Worm (Caenorhabditis elegans) whole organism, L2 larva: ENCODE data around the gene R09E10.6.
"Not testable (repeated sequence)": the region's sequence is repeated elsewhere in the genome, so short reads cannot be mapped to it uniquely, and the experiment has no call there.

Experiments
- F13H6.1 ChIP-seq: sonication (generic microtip); optimal IDR thresholded peaks from 2 replicates; lab custom pipeline; 2016; ENCODE audit warnings: missing genetic modification characterization, missing compliant biosample characterization
- Y55F3AM.14 ChIP-seq: fragments of 200-800 bp; sonication (Bioruptor generic); optimal IDR thresholded peaks from 2 replicates; lab custom pipeline; 2018; ENCODE audit warnings: mild to moderate bottlenecking, missing genetic modification characterization, missing compliant biosample characterization
- ama-1 ChIP-seq: fragments of 150-350 bp; optimal IDR thresholded peaks from 2 replicates; lab custom pipeline; 2018; ENCODE audit warnings: inconsistent platforms
- blmp-1 ChIP-seq: sonication (generic microtip); optimal IDR thresholded peaks from 2 replicates; lab custom pipeline; 2017; ENCODE audit warnings: missing genetic modification characterization, mild to moderate bottlenecking, missing compliant biosample characterization, antibody characterized with exemption, moderate library complexity; ENCODE audit not compliant: insufficient read depth
- ceh-82 ChIP-seq: fragments of 150-350 bp; optimal IDR thresholded peaks from 2 replicates; lab custom pipeline; 2014; ENCODE audit warnings: missing biosample characterization, missing genetic modification characterization
- crh-2 ChIP-seq: sonication (generic microtip); optimal IDR thresholded peaks from 2 replicates; lab custom pipeline; 2017; ENCODE audit warnings: missing biosample characterization, missing genetic modification characterization
- dmd-4 ChIP-seq: sonication (generic microtip); optimal IDR thresholded peaks from 2 replicates; lab custom pipeline; 2017; ENCODE audit warnings: missing biosample characterization, missing genetic modification characterization
- elt-1 ChIP-seq: fragments of 150-350 bp; optimal IDR thresholded peaks from 2 replicates; lab custom pipeline; 2014; ENCODE audit warnings: missing biosample characterization, missing genetic modification characterization
- elt-3 ChIP-seq: sonication (generic microtip); optimal IDR thresholded peaks from 2 replicates; lab custom pipeline; 2017; ENCODE audit warnings: missing biosample characterization, missing genetic modification characterization
- fos-1 ChIP-seq: fragments of 150-350 bp; optimal IDR thresholded peaks from 2 replicates; lab custom pipeline; 2014; ENCODE audit warnings: missing biosample characterization, missing genetic modification characterization
- gmeb-1 ChIP-seq: fragments of 150-350 bp; optimal IDR thresholded peaks from 2 replicates; lab custom pipeline; 2014; ENCODE audit warnings: missing biosample characterization, missing genetic modification characterization
- lin-13 ChIP-seq: fragments of 150-350 bp; optimal IDR thresholded peaks from 2 replicates; lab custom pipeline; 2014; ENCODE audit warnings: missing biosample characterization, missing genetic modification reagents, missing genetic modification characterization
- mab-5 ChIP-seq: fragments of 150-350 bp; optimal IDR thresholded peaks from 2 replicates; lab custom pipeline; 2014; ENCODE audit warnings: missing biosample characterization, missing genetic modification characterization
- nhr-10 ChIP-seq: sonication (generic microtip); optimal IDR thresholded peaks from 2 replicates; lab custom pipeline; 2017; ENCODE audit warnings: missing biosample characterization, missing genetic modification characterization
- nhr-12 ChIP-seq: fragments of 150-350 bp; optimal IDR thresholded peaks from 2 replicates; lab custom pipeline; 2014; ENCODE audit warnings: missing biosample characterization, missing genetic modification characterization
- nhr-129 ChIP-seq: fragments of 150-350 bp; optimal IDR thresholded peaks from 2 replicates; lab custom pipeline; 2014; ENCODE audit warnings: missing biosample characterization, missing genetic modification characterization
- nhr-21 ChIP-seq: fragments of 150-350 bp; optimal IDR thresholded peaks from 2 replicates; lab custom pipeline; 2014; ENCODE audit warnings: missing biosample characterization, missing genetic modification characterization
- nhr-25 ChIP-seq: fragments of 150-350 bp; sonication (generic microtip); optimal IDR thresholded peaks from 3 replicates; lab custom pipeline; 2014; ENCODE audit warnings: missing biosample characterization, missing genetic modification characterization
- nhr-6 ChIP-seq: fragments of 150-350 bp; optimal IDR thresholded peaks from 2 replicates; lab custom pipeline; 2014; ENCODE audit warnings: missing biosample characterization, missing genetic modification characterization
- nhr-77 ChIP-seq: fragments of 150-350 bp; optimal IDR thresholded peaks from 2 replicates; lab custom pipeline; 2014; ENCODE audit warnings: missing biosample characterization, missing genetic modification characterization
- peb-1 ChIP-seq: fragments of 150-350 bp; optimal IDR thresholded peaks from 2 replicates; lab custom pipeline; 2014; ENCODE audit warnings: missing biosample characterization, missing genetic modification characterization
- sem-4 ChIP-seq: fragments of 150-350 bp; optimal IDR thresholded peaks from 2 replicates; lab custom pipeline; 2014; ENCODE audit warnings: missing biosample characterization, missing genetic modification reagents, missing genetic modification characterization
- sma-3 ChIP-seq: sonication (generic microtip); optimal IDR thresholded peaks from 2 replicates; lab custom pipeline; 2016; ENCODE audit warnings: missing genetic modification reagents, missing genetic modification characterization, missing compliant biosample characterization
- sma-9 ChIP-seq, 2 experiments: fragments of 150-350 bp in 1 of 2; sonication (generic microtip) in 1 of 2; optimal IDR thresholded peaks; 2 replicates each; lab custom pipeline; 2014 to 2016; ENCODE audit warnings: missing genetic modification characterization in 2 of 2, mild to moderate bottlenecking in 1 of 2, missing biosample characterization in 1 of 2, missing compliant biosample characterization in 1 of 2, missing genetic modification reagents in 1 of 2, moderate library complexity in 1 of 2
- unc-55 ChIP-seq: fragments of 150-350 bp; sonication (generic microtip); optimal IDR thresholded peaks from 3 replicates; lab custom pipeline; 2014; ENCODE audit warnings: missing biosample characterization, missing genetic modification reagents, missing genetic modification characterization
- unc-62 ChIP-seq: fragments of 150-350 bp; optimal IDR thresholded peaks from 2 replicates; lab custom pipeline; 2014; ENCODE audit warnings: missing biosample characterization, missing genetic modification reagents, missing genetic modification characterization
- zag-1 ChIP-seq: fragments of 150-350 bp; optimal IDR thresholded peaks from 2 replicates; lab custom pipeline; 2014; ENCODE audit warnings: missing biosample characterization, missing genetic modification characterization
- ztf-11 ChIP-seq: sonication (generic microtip); optimal IDR thresholded peaks from 2 replicates; lab custom pipeline; 2017; ENCODE audit warnings: missing biosample characterization, missing genetic modification characterization
- ztf-4 ChIP-seq: fragments of 150-350 bp; optimal IDR thresholded peaks from 2 replicates; lab custom pipeline; 2014; ENCODE audit warnings: missing biosample characterization, missing genetic modification characterization

The R09E10.6 gene

ce11 chrIV:10341618-10342360, 47.9 kb upstream of the R09E10.6 start (continued):
- TF ChIP-seq dmd-4 (no peak), peb-1 (tag; lab: Kevin White, UChicago) (no peak), blmp-1 (tag; lab: Kevin White, UChicago) (no peak), sem-4 (tag; lab: Kevin White, UChicago) (no peak)

DNA sequence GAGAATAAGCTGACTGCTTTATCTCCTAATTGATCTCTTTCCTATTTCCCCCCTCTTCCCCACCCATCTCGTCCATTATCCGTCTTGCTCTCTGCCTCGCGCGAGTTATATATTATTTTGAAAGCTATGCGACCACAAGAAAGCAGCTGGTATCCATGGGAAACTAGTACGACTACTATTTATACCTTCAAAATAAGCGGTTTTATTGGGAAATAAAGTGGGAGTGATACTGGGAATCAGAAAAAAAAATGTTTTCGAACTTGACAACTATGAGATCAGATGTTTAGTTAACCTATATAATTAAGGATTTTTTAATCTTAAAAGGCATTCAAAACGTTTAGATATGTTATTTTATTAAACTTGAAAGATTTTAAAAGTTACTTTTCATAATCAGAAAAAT, 45.8 kb upstream of the R09E10.6 start:
- no peak for TF ChIP-seq sma-3 (GFP tag; lab: Kevin White, UChicago)
- TF ChIP-seq peb-1 (tag; lab: Kevin White, UChicago) = no peak
- no peak for TF ChIP-seq lin-13 (GFP tag; lab: Kevin White, UChicago)
- peak; percentile 41 for TF ChIP-seq crh-2 (tag; lab: Kevin White, UChicago)

- TF ChIP-seq nhr-77 (no peak), nhr-6 (no peak), mab-5 (tag; lab: Kevin White, UChicago) (no peak), blmp-1 (tag; lab: Kevin White, UChicago) (no peak), lin-13 (GFP tag; lab: Kevin White, UChicago) (no peak), sma-3 (GFP tag; lab: Kevin White, UChicago) (no peak), zag-1 (no peak)
- TF ChIP-seq, all 48 proteins: peak for 0
Measured at ce11 chrIV:10337286-10337685, 43.4 kb upstream of the R09E10.6 start.

- no peak for TF ChIP-seq nhr-77
- TF ChIP-seq unc-55 (GFP tag; lab: Kevin White, UChicago) = peak; percentile 45
- no peak for TF ChIP-seq unc-62
- no peak for TF ChIP-seq ztf-4 (tag; lab: Kevin White, UChicago)
- peak; percentile 22 for TF ChIP-seq sma-9 (GFP tag; optimal IDR thresholded peaks at IDR 0.05; lab: Kevin White, UChicago)
- no peak for TF ChIP-seq sma-9 (tag; optimal IDR thresholded peaks at IDR 0.05; lab: Kevin White, UChicago)
- TF ChIP-seq sma-3 (GFP tag; lab: Kevin White, UChicago) = no peak
- peak; percentile 70 for TF ChIP-seq crh-2 (tag; lab: Kevin White, UChicago)
- TF ChIP-seq mab-5 (tag; lab: Kevin White, UChicago) = no peak
- TF ChIP-seq ceh-82 (tag; lab: Kevin White, UChicago) = no peak
- peak; percentile 32 for TF ChIP-seq gmeb-1
- peak; percentile 36 for TF ChIP-seq nhr-129 (tag; lab: Kevin White, UChicago)
- peak; percentile 93 for TF ChIP-seq fos-1 (tag; lab: Kevin White, UChicago)
- TF ChIP-seq ztf-11 = no peak
- no peak for TF ChIP-seq lin-13 (GFP tag; lab: Kevin White, UChicago)
Measured at ce11 chrIV:10331882-10332281, 38.0 kb upstream of the R09E10.6 start.

DNA sequence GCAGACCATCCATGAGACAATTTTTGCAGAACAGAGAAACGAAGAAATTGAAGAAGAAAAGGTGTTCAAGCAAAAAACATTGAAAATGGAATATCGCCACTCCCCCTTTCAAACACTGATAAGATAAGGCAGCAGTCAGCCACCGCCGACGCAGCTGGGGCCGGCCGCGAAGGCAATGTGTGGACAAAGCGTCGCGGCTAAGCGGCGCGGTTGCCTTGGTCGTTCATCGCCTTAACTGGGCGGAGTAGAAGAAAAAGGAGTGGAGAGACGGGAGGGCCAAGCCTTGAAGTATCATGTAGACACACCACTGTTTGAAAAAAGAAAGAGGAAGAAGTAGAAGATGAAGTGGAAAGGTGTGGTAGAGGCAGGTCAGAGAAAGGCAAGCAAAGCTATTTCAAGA, 37.0 kb upstream of the R09E10.6 start:
- TF ChIP-seq sma-3 (GFP tag; lab: Kevin White, UChicago) (peak; percentile 44), ama-1 (lab: Kevin White, UChicago) (no peak), blmp-1 (tag; lab: Kevin White, UChicago) (peak; percentile 22), fos-1 (tag; lab: Kevin White, UChicago) (peak; percentile 68), F13H6.1 (tag; lab: Kevin White, UChicago) (peak; percentile 25), nhr-25 (peak; percentile 17), sma-9 (GFP tag; optimal IDR thresholded peaks at IDR 0.05; lab: Kevin White, UChicago) (peak; percentile 28), sma-9 (tag; optimal IDR thresholded peaks at IDR 0.05; lab: Kevin White, UChicago) (no peak), crh-2 (tag; lab: Kevin White, UChicago) (peak; percentile 35), elt-3 (tag; lab: Kevin White, UChicago) (no peak), Y55F3AM.14 (GFP tag; lab: Kevin White, UChicago) (no peak)

- not testable (repeated sequence) for TF ChIP-seq blmp-1 (tag; lab: Kevin White, UChicago); nhr-12 (tag; lab: Kevin White, UChicago); nhr-77
Measured at ce11 chrIV:10322650-10323049, 28.7 kb upstream of the R09E10.6 start, which contains the start of gene R09E10.1. TSS of gene R09E10.1 (minus strand) at chrIV:10322750.

DNA sequence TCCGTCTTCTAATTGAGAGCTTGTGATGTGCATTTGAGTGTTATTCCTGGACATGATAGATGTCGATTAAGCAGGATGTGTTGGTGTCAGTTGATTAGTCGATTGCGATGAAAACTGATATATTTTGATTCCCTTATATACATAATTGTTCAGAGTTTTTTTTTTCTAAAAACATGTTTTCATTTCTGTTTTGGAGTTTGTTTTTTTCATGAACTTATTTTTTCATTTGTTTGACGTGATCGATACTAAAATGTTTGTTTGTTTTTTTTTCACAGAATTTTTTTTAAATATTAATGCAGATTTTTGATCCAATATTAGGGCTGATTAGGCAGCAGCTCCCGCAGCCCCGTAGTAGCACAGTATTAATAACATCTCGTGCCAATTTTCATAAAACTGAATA, 24.3 kb upstream of the R09E10.6 start, which contains the start of gene R09E10.2:
Gene R09E10.2 (minus strand): TSS at position 101 of the 400 bp plus-strand sequence.
- no peak for TF ChIP-seq Y55F3AM.14 (GFP tag; lab: Kevin White, UChicago)
- no peak for TF ChIP-seq zag-1
- TF ChIP-seq nhr-10 = no peak
- TF ChIP-seq nhr-21 = no peak
- no peak for TF ChIP-seq elt-1
- TF ChIP-seq elt-3 (tag; lab: Kevin White, UChicago) = no peak
- TF ChIP-seq ceh-82 (tag; lab: Kevin White, UChicago) = no peak
